Fruit fly (Drosophila melanogaster) whole organism, embryonic: ENCODE measurements around the gene BthD.
A peak's percentile ranks its signal among the peaks of the same experiment; 100 is the strongest.

Experiments used
- Atf6 ChIP-seq: fragments of 200-800 bp; sonication (Bioruptor generic); IDR thresholded peaks from 2 replicates; pipeline ENCODE4 v1.3.6; 2022; ENCODE audit warnings: missing biosample characterization, missing genetic modification characterization
- B-H2 ChIP-seq: fragments of 200-800 bp; sonication (Bioruptor generic); optimal IDR thresholded peaks from 2 replicates; lab custom pipeline; 2018; ENCODE audit warnings: missing biosample characterization, mild to moderate bottlenecking, missing genetic modification characterization
- CG10274 ChIP-seq: fragments of 200-800 bp; sonication (Bioruptor generic); optimal IDR thresholded peaks from 3 replicates; lab custom pipeline; 2017; ENCODE audit warnings: missing biosample characterization, mild to moderate bottlenecking, missing genetic modification characterization
- CG10543 ChIP-seq: fragments of 200-800 bp; sonication (Bioruptor generic); optimal IDR thresholded peaks from 3 replicates; lab custom pipeline; 2017; ENCODE audit warnings: missing biosample characterization, mild to moderate bottlenecking, missing genetic modification characterization, moderate library complexity
- CG11398 ChIP-seq: fragments of 200-800 bp; sonication (Bioruptor generic); optimal IDR thresholded peaks from 2 replicates; lab custom pipeline; 2016; ENCODE audit warnings: missing biosample characterization, missing genetic modification characterization
- CG12769 ChIP-seq: fragments of 200-800 bp; sonication (Bioruptor generic); optimal IDR thresholded peaks from 2 replicates; lab custom pipeline; 2019; ENCODE audit warnings: missing biosample characterization, mild to moderate bottlenecking, missing genetic modification characterization, moderate library complexity
- CG17359 ChIP-seq: fragments of 200-800 bp; sonication (Bioruptor generic); optimal IDR thresholded peaks from 3 replicates; lab custom pipeline; 2018; ENCODE audit warnings: missing biosample characterization, mild to moderate bottlenecking, missing genetic modification characterization, moderate library complexity
- CG17385 ChIP-seq: fragments of 200-800 bp; sonication (Bioruptor generic); optimal IDR thresholded peaks from 3 replicates; lab custom pipeline; 2018; ENCODE audit warnings: missing biosample characterization, mild to moderate bottlenecking, missing genetic modification characterization
- CG18011 ChIP-seq: fragments of 200-800 bp; sonication (Bioruptor generic); optimal IDR thresholded peaks from 2 replicates; lab custom pipeline; 2017; ENCODE audit warnings: missing biosample characterization, missing genetic modification characterization, mild to moderate bottlenecking, moderate library complexity, missing genotype
- CG31441 ChIP-seq: fragments of 200-800 bp; sonication (Bioruptor generic); IDR thresholded peaks from 2 replicates; pipeline ENCODE4 v1.3.6; 2022; ENCODE audit warnings: missing biosample characterization, missing genetic modification characterization
- CG3163 ChIP-seq: fragments of 200-800 bp; sonication (Bioruptor generic); optimal IDR thresholded peaks from 3 replicates; lab custom pipeline; 2016; ENCODE audit warnings: missing biosample characterization, missing genetic modification characterization
- CG34224 ChIP-seq: fragments of 200-800 bp; sonication (Bioruptor generic); IDR thresholded peaks from 3 replicates; pipeline ENCODE4 v1.3.6; 2022; ENCODE audit warnings: missing biosample characterization, missing genetic modification characterization; ENCODE audit not compliant: partially characterized antibody
- CG3726 ChIP-seq: fragments of 200-800 bp; sonication (Bioruptor generic); IDR thresholded peaks from 3 replicates; pipeline ENCODE4, ENCODE4 v1.3.6; 2022; ENCODE audit warnings: missing biosample characterization, missing genetic modification characterization
- CG4360 ChIP-seq: fragments of 200-800 bp; sonication (Bioruptor generic); IDR thresholded peaks from 2 replicates; pipeline ENCODE4 v1.3.6; 2022; ENCODE audit warnings: missing biosample characterization, missing genetic modification characterization
- CG4424 ChIP-seq: fragments of 200-800 bp; sonication (Bioruptor generic); optimal IDR thresholded peaks from 3 replicates; lab custom pipeline; 2016; ENCODE audit warnings: missing biosample characterization, missing genetic modification characterization
- CG6254 ChIP-seq: fragments of 200-800 bp; sonication (Bioruptor generic); optimal IDR thresholded peaks from 3 replicates; lab custom pipeline; 2017; ENCODE audit warnings: mild to moderate bottlenecking, missing biosample characterization, missing genetic modification reagents, missing genetic modification characterization
- CG8290 ChIP-seq, 3 experiments: fragments of 200-800 bp; sonication (Bioruptor generic); optimal IDR thresholded peaks; 2 replicates each; lab custom pipeline; 2016 to 2019; ENCODE audit warnings: missing biosample characterization in 3 of 3, missing genetic modification characterization in 3 of 3, mild to moderate bottlenecking in 2 of 3, moderate library complexity in 1 of 3
- CHES-1-like ChIP-seq: fragments of 200-800 bp; sonication (Bioruptor generic); optimal IDR thresholded peaks from 2 replicates; lab custom pipeline; 2016; ENCODE audit warnings: missing biosample characterization, missing genetic modification characterization
- CTCF ChIP-seq: fragments of 200-800 bp; sonication (Bioruptor generic); optimal IDR thresholded peaks from 2 replicates; lab custom pipeline; 2017; ENCODE audit warnings: missing biosample characterization, mild to moderate bottlenecking, missing genetic modification characterization, moderate library complexity
- Dad ChIP-seq: fragments of 200-800 bp; sonication (Bioruptor generic); optimal IDR thresholded peaks from 3 replicates; lab custom pipeline; 2016; ENCODE audit warnings: missing biosample characterization, missing genetic modification characterization
- Gsc ChIP-seq: fragments of 200-800 bp; sonication (Bioruptor generic); IDR thresholded peaks from 2 replicates; pipeline ENCODE4 v1.3.6; 2022; ENCODE audit warnings: missing biosample characterization, missing genetic modification characterization
- HLH3B ChIP-seq: fragments of 200-800 bp; sonication (Bioruptor generic); IDR thresholded peaks from 2 replicates; pipeline ENCODE4 v1.3.6; 2022; ENCODE audit warnings: missing biosample characterization, missing genetic modification characterization
- Hand ChIP-seq: fragments of 200-800 bp; sonication (Bioruptor generic); optimal IDR thresholded peaks from 2 replicates; lab custom pipeline; 2017; ENCODE audit warnings: mild to moderate bottlenecking, missing biosample characterization, missing genetic modification reagents, missing genetic modification characterization
- Hr51 ChIP-seq, 2 experiments: fragments of 200-800 bp; sonication (Bioruptor generic); optimal IDR thresholded peaks; 2 replicates in 1 of 2; 3 replicates in 1 of 2; lab custom pipeline; 2016 to 2018; ENCODE audit warnings: missing biosample characterization in 2 of 2, missing genetic modification characterization in 2 of 2, mild to moderate bottlenecking in 1 of 2, moderate library complexity in 1 of 2
- Jarid2 ChIP-seq: fragments of 200-800 bp; sonication (Bioruptor generic); optimal IDR thresholded peaks from 3 replicates; lab custom pipeline; 2017; ENCODE audit warnings: mild to moderate bottlenecking, missing biosample characterization, missing genetic modification reagents, missing genetic modification characterization
- Mad ChIP-seq: fragments of 200-800 bp; sonication (Bioruptor generic); optimal IDR thresholded peaks from 2 replicates; lab custom pipeline; 2016; ENCODE audit warnings: missing biosample characterization, missing genetic modification characterization
- Max ChIP-seq: fragments of 200-800 bp; sonication (Bioruptor generic); optimal IDR thresholded peaks from 2 replicates; lab custom pipeline; 2016; ENCODE audit warnings: missing biosample characterization, mild to moderate bottlenecking, missing genetic modification characterization
- NFAT ChIP-seq: fragments of 200-800 bp; sonication (Bioruptor generic); IDR thresholded peaks from 2 replicates; pipeline ENCODE4 v1.3.6; 2022; ENCODE audit warnings: missing biosample characterization, missing genetic modification characterization
- Nf-YC ChIP-seq: fragments of 200-800 bp; optimal IDR thresholded peaks from 3 replicates; lab custom pipeline; 2019; ENCODE audit warnings: missing biosample characterization, mild to moderate bottlenecking, missing genetic modification characterization, moderate library complexity
- Ptx1 ChIP-seq: fragments of 200-800 bp; sonication (Bioruptor generic); IDR thresholded peaks from 2 replicates; pipeline ENCODE4 v1.3.6; 2022; ENCODE audit warnings: missing biosample characterization, missing genetic modification characterization
- Trl ChIP-seq, 3 experiments: fragments of >200 bp in 2 of 3; fragments of 200-800 bp in 1 of 3; sonication (Bioruptor generic) in 1 of 3; optimal IDR thresholded peaks; 2 replicates in 1 of 3; 3 replicates in 2 of 3; lab custom pipeline; 2016 to 2017; ENCODE audit warnings: missing biosample characterization in 1 of 3, missing genetic modification characterization in 1 of 3
- bcd ChIP-seq: fragments of 200-800 bp; sonication (Bioruptor generic); optimal IDR thresholded peaks from 2 replicates; lab custom pipeline; 2017; ENCODE audit warnings: missing biosample characterization, mild to moderate bottlenecking, missing genetic modification characterization
- cg ChIP-seq: fragments of 200-800 bp; sonication (Bioruptor generic); optimal IDR thresholded peaks from 3 replicates; lab custom pipeline; 2019; ENCODE audit warnings: missing biosample characterization, mild to moderate bottlenecking, missing genetic modification characterization, moderate library complexity
- chinmo ChIP-seq: fragments of 200-800 bp; sonication (Bioruptor generic); IDR thresholded peaks from 4 replicates; pipeline ENCODE4 v1.3.6; 2022; ENCODE audit warnings: missing biosample characterization, missing genetic modification characterization; ENCODE audit not compliant: partially characterized antibody
- chm ChIP-seq: fragments of 200-800 bp; sonication (Bioruptor generic); IDR thresholded peaks from 2 replicates; pipeline ENCODE4 v1.3.6; 2022; ENCODE audit warnings: missing biosample characterization, missing genetic modification characterization
- ci ChIP-seq: fragments of 200-800 bp; sonication (Bioruptor generic); IDR thresholded peaks from 3 replicates; pipeline ENCODE4 v1.3.6; 2022; ENCODE audit warnings: missing biosample characterization, missing genetic modification characterization
- crol ChIP-seq: fragments of 200-800 bp; sonication (Bioruptor generic); IDR thresholded peaks from 2 replicates; pipeline ENCODE4 v1.3.6; 2022; ENCODE audit warnings: missing biosample characterization, missing genetic modification characterization
- crp ChIP-seq, 2 experiments: fragments of 200-800 bp; sonication (Bioruptor generic); optimal IDR thresholded peaks; 2 replicates in 1 of 2; 3 replicates in 1 of 2; lab custom pipeline; 2017; ENCODE audit warnings: missing biosample characterization in 2 of 2, missing genetic modification characterization in 2 of 2, mild to moderate bottlenecking in 1 of 2, moderate library complexity in 1 of 2
- exex ChIP-seq: fragments of 200-800 bp; sonication (Bioruptor generic); optimal IDR thresholded peaks from 4 replicates; lab custom pipeline; 2018; ENCODE audit warnings: missing biosample characterization, mild to moderate bottlenecking, missing genetic modification characterization, moderate library complexity
- fd3F ChIP-seq: fragments of 200-800 bp; sonication (Bioruptor generic); optimal IDR thresholded peaks from 2 replicates; lab custom pipeline; 2018; ENCODE audit warnings: missing biosample characterization, mild to moderate bottlenecking, missing genetic modification characterization, moderate library complexity
- insv ChIP-seq, 2 experiments: fragments of 200-800 bp; sonication (Bioruptor generic); optimal IDR thresholded peaks; 3 replicates each; lab custom pipeline; 2016 to 2018; ENCODE audit warnings: missing biosample characterization in 2 of 2, missing genetic modification characterization in 2 of 2
- klu ChIP-seq: fragments of 200-800 bp; sonication (Bioruptor generic); IDR thresholded peaks from 2 replicates; pipeline ENCODE4 v1.3.6; 2022; ENCODE audit warnings: missing biosample characterization, missing genetic modification characterization
- kni ChIP-seq: fragments of 200-800 bp; sonication (Bioruptor generic); optimal IDR thresholded peaks from 3 replicates; lab custom pipeline; 2017; ENCODE audit warnings: mild to moderate bottlenecking, missing biosample characterization, missing genetic modification reagents, missing genetic modification characterization
- odd ChIP-seq: fragments of 200-800 bp; sonication (Bioruptor generic); optimal IDR thresholded peaks from 2 replicates; lab custom pipeline; 2017; ENCODE audit warnings: missing biosample characterization, mild to moderate bottlenecking, missing genetic modification characterization
- row ChIP-seq: fragments of 200-800 bp; sonication (Bioruptor generic); IDR thresholded peaks from 3 replicates; pipeline ENCODE4 v1.3.6; 2022; ENCODE audit warnings: missing biosample characterization, missing genetic modification characterization
- sr ChIP-seq: fragments of 200-800 bp; sonication (Bioruptor generic); IDR thresholded peaks from 3 replicates; pipeline ENCODE4 v1.3.6; 2022; ENCODE audit warnings: missing biosample characterization, missing genetic modification characterization
- tup ChIP-seq: fragments of 200-800 bp; sonication (Bioruptor generic); optimal IDR thresholded peaks from 2 replicates; lab custom pipeline; 2016; ENCODE audit warnings: missing biosample characterization, mild to moderate bottlenecking, missing genetic modification characterization, moderate library complexity
- tx ChIP-seq: fragments of 200-800 bp; sonication (Bioruptor generic); optimal IDR thresholded peaks from 2 replicates; lab custom pipeline; 2016; ENCODE audit warnings: missing biosample characterization, missing genetic modification characterization
- vfl ChIP-seq: fragments of 200-800 bp; sonication (Bioruptor generic); optimal IDR thresholded peaks from 2 replicates; lab custom pipeline; 2016; ENCODE audit warnings: missing biosample characterization, missing genetic modification characterization

BthD gene

dm6 chrX:13625080-13625723, 13.3 kb downstream of the BthD start:
- TF ChIP-seq chinmo (0 out of 4 replicates have a peak, but pooled peaks have one; percentile 55), CG11398 (GFP tag; lab: Kevin White, UChicago) (no peak), Dad (GFP tag; lab: Kevin White, UChicago) (no peak), Ptx1 (GFP tag; lab: Robert Waterston, UW) (no peak), tx (no peak), CG17385 (GFP tag; lab: Kevin White, UChicago) (peak; percentile 92), CG34224 (GFP tag; lab: Robert Waterston, UW) (peak; percentile 8; the same call in 1 of the 3 replicates), tup (GFP tag; lab: Kevin White, UChicago) (no peak), CG3163 (no peak), odd (GFP tag; lab: Kevin White, UChicago) (no peak), fd3F (GFP tag; lab: Kevin White, UChicago) (no peak), CG3726 (GFP tag; lab: Robert Waterston, UW) (no peak), Gsc (no peak), Max (no peak), CG4424 (GFP tag; lab: Kevin White, UChicago) (no peak), Hand (GFP tag; lab: Kevin White, UChicago) (no peak), Jarid2 (GFP tag; lab: Kevin White, UChicago) (no peak), Hr51 (GFP tag; optimal IDR thresholded peaks at IDR 0.05; lab: Kevin White, UChicago) (no peak), CG31441 (GFP tag; lab: Robert Waterston, UW) (no peak), exex (tag; lab: Kevin White, UChicago) (no peak), insv (GFP tag; optimal IDR thresholded peaks at IDR 0.05; lab: Kevin White, UChicago) (no peak), cg (no peak), CG8290 (GFP tag; optimal IDR thresholded peaks at IDR 0.05; lab: Kevin White, UChicago) (no peak), CG8290 (tag; optimal IDR thresholded peaks at IDR 0.05; lab: Kevin White, UChicago) (peak in 1 of 2 experiments; percentile 21), CG10543 (peak; percentile 5), Trl (optimal IDR thresholded peaks at IDR 0.05; lab: Kevin White, UChicago) (peak; percentile 30 to 79), Trl (GFP tag; optimal IDR thresholded peaks at IDR 0.05; lab: Kevin White, UChicago) (no peak), B-H2 (GFP tag; lab: Kevin White, UChicago) (peak; percentile 2), CG4360 (GFP tag; lab: Robert Waterston, UW) (peak; percentile 84), CG6254 (GFP tag; lab: Kevin White, UChicago) (no peak), klu (GFP tag; lab: Robert Waterston, UW) (peak; percentile 37; the same call in 1 of the 2 replicates), chm (GFP tag; lab: Robert Waterston, UW) (0 out of 2 replicates have a peak, but pooled peaks have one; percentile 7), Mad (GFP tag; lab: Kevin White, UChicago) (no peak), CG10274 (no peak), vfl (GFP tag; lab: Kevin White, UChicago) (no peak), row (GFP tag; lab: Robert Waterston, UW) (peak; percentile 6; the same call in 1 of the 3 replicates), crp (GFP tag; optimal IDR thresholded peaks at IDR 0.05; lab: Kevin White, UChicago) (no peak), CG12769 (tag; lab: Kevin White, UChicago) (peak; percentile 59), Atf6 (GFP tag; lab: Robert Waterston, UW) (0 out of 2 replicates have a peak, but pooled peaks have one; percentile 13), NFAT (GFP tag; lab: Robert Waterston, UW) (peak; percentile 73), kni (peak; percentile 29), HLH3B (GFP tag; lab: Robert Waterston, UW) (no peak), CG18011 (GFP tag; lab: Kevin White, UChicago) (no peak), sr (GFP tag; lab: Robert Waterston, UW) (0 out of 3 replicates have a peak, but pooled peaks have one; percentile 8), CHES-1-like (GFP tag; lab: Kevin White, UChicago) (no peak), CTCF (GFP tag; lab: Kevin White, UChicago) (no peak), bcd (GFP tag; lab: Kevin White, UChicago) (no peak), Nf-YC (tag; lab: Kevin White, UChicago) (no peak), crol (peak; percentile 96), ci (GFP tag; lab: Robert Waterston, UW) (0 out of 3 replicates have a peak, but pooled peaks have one; percentile 11), CG17359 (no peak)
